Fruit fly (Drosophila melanogaster) whole organism, adult: Measurements from ENCODE around the gene CG46439.
A peak's percentile ranks its signal among the peaks of the same experiment; 100 is the strongest.

Experiments
- CG11617 ChIP-seq: fragments of 200-800 bp; sonication (Bioruptor generic); optimal IDR thresholded peaks from 2 replicates; lab custom pipeline; 2017; ENCODE audit warnings: mild to moderate bottlenecking, missing biosample characterization, missing genetic modification reagents, missing genetic modification characterization
- CG14711 ChIP-seq: fragments of 200-800 bp; sonication (Bioruptor generic); optimal IDR thresholded peaks from 2 replicates; lab custom pipeline; 2018; ENCODE audit warnings: missing biosample characterization, mild to moderate bottlenecking, missing genetic modification characterization, moderate library complexity
- CG1620 ChIP-seq: fragments of 200-800 bp; sonication (Bioruptor generic); optimal IDR thresholded peaks from 2 replicates; lab custom pipeline; 2016; ENCODE audit warnings: missing biosample characterization, missing genetic modification characterization
- CG5204 ChIP-seq: fragments of 200-800 bp; sonication (Bioruptor generic); optimal IDR thresholded peaks from 2 replicates; lab custom pipeline; 2016; ENCODE audit warnings: missing biosample characterization, missing genetic modification characterization
- CG7101 ChIP-seq: fragments of 200-800 bp; sonication (Bioruptor generic); optimal IDR thresholded peaks from 2 replicates; lab custom pipeline; 2018; ENCODE audit warnings: missing biosample characterization, mild to moderate bottlenecking, missing genetic modification characterization, moderate library complexity
- Crg-1 ChIP-seq: fragments of 200-800 bp; sonication (Bioruptor generic); optimal IDR thresholded peaks from 2 replicates; lab custom pipeline; 2016; ENCODE audit warnings: missing biosample characterization, missing genetic modification characterization
- Hr96 ChIP-seq: fragments of 200-800 bp; sonication (Bioruptor generic); optimal IDR thresholded peaks from 2 replicates; lab custom pipeline; 2016; ENCODE audit warnings: missing biosample characterization, missing genetic modification characterization
- cic ChIP-seq: fragments of 200-800 bp; sonication (Bioruptor generic); optimal IDR thresholded peaks from 2 replicates; lab custom pipeline; 2017; ENCODE audit warnings: missing biosample characterization, mild to moderate bottlenecking, missing genetic modification characterization, moderate library complexity
- cnc ChIP-seq, 2 experiments: fragments of >200 bp; optimal IDR thresholded peaks; 2 replicates each; lab custom pipeline; 2017
- kay ChIP-seq: fragments of 200-800 bp; sonication (Bioruptor generic); peaks from one replicate; lab custom pipeline; 2016; ENCODE audit warnings: missing biosample characterization, missing genetic modification characterization, borderline replicate concordance
- ovo ChIP-seq: fragments of 200-800 bp; sonication (Bioruptor generic); optimal IDR thresholded peaks from 2 replicates; lab custom pipeline; 2016; ENCODE audit warnings: missing biosample characterization, missing genetic modification characterization
- tj ChIP-seq: fragments of 200-800 bp; sonication (Bioruptor generic); optimal IDR thresholded peaks from 3 replicates; lab custom pipeline; 2017; ENCODE audit warnings: missing biosample characterization, mild to moderate bottlenecking, missing genetic modification characterization, moderate library complexity

- TF ChIP-seq CG7101 (tag; lab: Kevin White, UChicago) = peak; percentile 7
- TF ChIP-seq ovo (GFP tag; lab: Kevin White, UChicago) = peak; percentile 9
- peak; percentile 57 for TF ChIP-seq Hr96 (GFP tag; lab: Kevin White, UChicago)
- peak; percentile 15 for TF ChIP-seq Crg-1
- TF ChIP-seq CG11617 (GFP tag; lab: Kevin White, UChicago) = peak; percentile 89
- TF ChIP-seq tj (GFP tag; lab: Kevin White, UChicago) = peak; percentile 88
- no peak for TF ChIP-seq CG5204 (GFP tag; lab: Kevin White, UChicago)
- peak; percentile 64 for TF ChIP-seq CG1620
- TF ChIP-seq cnc (optimal IDR thresholded peaks at IDR 0.05; lab: Kevin White, UChicago) = no peak
- peak; percentile 98 for TF ChIP-seq kay (GFP tag; lab: Kevin White, UChicago)
- peak; percentile 93 for TF ChIP-seq cic (GFP tag; lab: Kevin White, UChicago)
- peak; percentile 51 for TF ChIP-seq CG14711 (tag; lab: Kevin White, UChicago)
These were observed 24.4 kb upstream of the CG46439 start, which contains the start of the genes FoxK and mRpL2 for dm6 chr3L:11120419-11120958.
